Worm (Caenorhabditis elegans): Measurements from ENCODE around the gene sams-4.

DNA sequence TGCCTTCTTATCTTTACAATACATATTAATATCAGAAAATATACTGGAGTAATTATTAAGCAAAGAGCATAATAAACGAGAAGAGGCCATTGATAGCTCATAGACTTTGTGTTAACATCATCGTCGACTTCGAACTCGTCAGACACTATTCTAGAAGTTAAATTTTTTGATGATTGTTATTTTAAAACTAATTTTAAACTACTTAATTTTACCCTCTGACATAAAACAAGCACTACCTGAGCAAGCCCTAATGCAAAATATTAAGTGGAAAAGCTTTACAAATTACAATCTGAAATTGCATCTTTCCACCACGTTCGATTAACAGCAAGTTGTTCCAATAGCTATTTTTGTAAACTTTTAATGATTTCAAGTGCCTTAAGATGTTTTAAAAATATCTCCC is 23.9 kb upstream of the sams-4 start, which contains the start of gene srv-17:
- no peak for TF ChIP-seq atf-7 (tag; optimal IDR thresholded peaks at IDR 0.05)
- TF ChIP-seq unc-130 (GFP tag; optimal IDR thresholded peaks at IDR 0.05), result no peak
- TF ChIP-seq madf-8 (GFP tag; conservative IDR thresholded peaks at IDR 0.05), result no peak
- TF ChIP-seq pbrm-1 (GFP tag; IDR thresholded peaks at IDR 0.05), result no peak
- no peak for TF ChIP-seq tbx-9 (tag; optimal IDR thresholded peaks at IDR 0.05; ENCODE audit: borderline replicate concordance)
- no peak for TF ChIP-seq ccch-3 (GFP tag; optimal IDR thresholded peaks at IDR 0.05)
- no peak for TF ChIP-seq akir-1 (GFP tag; optimal IDR thresholded peaks at IDR 0.05)
- no peak for TF ChIP-seq pha-4 (tag; optimal IDR thresholded peaks at IDR 0.05)
- no peak for TF ChIP-seq hmg-1.2 (GFP tag; IDR thresholded peaks at IDR 0.05)
- TF ChIP-seq ama-1 (optimal IDR thresholded peaks at IDR 0.05), result no peak
- no peak for TF ChIP-seq ama-1 (GFP tag; optimal IDR thresholded peaks at IDR 0.05)
- no peak for TF ChIP-seq ceh-27 (GFP tag; optimal IDR thresholded peaks at IDR 0.05)
- no peak for TF ChIP-seq nfyb-1 (GFP tag; IDR thresholded peaks at IDR 0.05)
- no peak for TF ChIP-seq F39B2.1 (GFP tag; IDR thresholded peaks at IDR 0.05)
